Fruit fly (Drosophila melanogaster) whole organism, embryonic: ENCODE measurements around the gene wb.

Source experiments
- CG12155 ChIP-seq: fragments of 200-800 bp; sonication (Bioruptor generic); optimal IDR thresholded peaks from 3 replicates; lab custom pipeline; 2016; ENCODE audit warnings: missing biosample characterization, missing genetic modification characterization
- CG17359 ChIP-seq: fragments of 200-800 bp; sonication (Bioruptor generic); optimal IDR thresholded peaks from 3 replicates; lab custom pipeline; 2018; ENCODE audit warnings: missing biosample characterization, mild to moderate bottlenecking, missing genetic modification characterization, moderate library complexity
- CG31224 ChIP-seq: fragments of 200-800 bp; sonication (Bioruptor generic); IDR thresholded peaks from 2 replicates; pipeline ENCODE4 v1.3.6; 2022; ENCODE audit warnings: missing biosample characterization, missing genetic modification characterization
- Ets97D ChIP-seq: fragments of 200-800 bp; sonication (Bioruptor generic); optimal IDR thresholded peaks from 3 replicates; lab custom pipeline; 2016; ENCODE audit warnings: missing biosample characterization, missing genetic modification characterization
- Ptx1 ChIP-seq: fragments of 200-800 bp; sonication (Bioruptor generic); IDR thresholded peaks from 2 replicates; pipeline ENCODE4 v1.3.6; 2022; ENCODE audit warnings: missing biosample characterization, missing genetic modification characterization
- Trl ChIP-seq, 3 experiments: fragments of >200 bp in 2 of 3; fragments of 200-800 bp in 1 of 3; sonication (Bioruptor generic) in 1 of 3; optimal IDR thresholded peaks; 2 replicates in 1 of 3; 3 replicates in 2 of 3; lab custom pipeline; 2016 to 2017; ENCODE audit warnings: missing biosample characterization in 1 of 3, missing genetic modification characterization in 1 of 3
- jigr1 ChIP-seq: fragments of 200-800 bp; sonication (Bioruptor generic); IDR thresholded peaks from 3 replicates; pipeline ENCODE4 v1.3.6; 2022; ENCODE audit warnings: missing biosample characterization, missing genetic modification characterization
- row ChIP-seq: fragments of 200-800 bp; sonication (Bioruptor generic); IDR thresholded peaks from 3 replicates; pipeline ENCODE4 v1.3.6; 2022; ENCODE audit warnings: missing biosample characterization, missing genetic modification characterization
- sisA ChIP-seq: fragments of 200-800 bp; sonication (Bioruptor generic); IDR thresholded peaks from 2 replicates; pipeline ENCODE4 v1.3.6; 2022; ENCODE audit warnings: missing biosample characterization, missing genetic modification characterization
- tgo ChIP-seq: fragments of 200-800 bp; sonication (Bioruptor generic); IDR thresholded peaks from 3 replicates; pipeline ENCODE4 v1.3.6; 2022; ENCODE audit warnings: missing biosample characterization, missing genetic modification characterization
- tll ChIP-seq, 2 experiments: fragments of 200-800 bp in 1 of 2; fragments of >200 bp in 1 of 2; sonication (Bioruptor generic) in 1 of 2; optimal IDR thresholded peaks; 2 replicates each; lab custom pipeline; 2017 to 2019; ENCODE audit warnings: missing biosample characterization in 2 of 2, missing genetic modification characterization in 2 of 2, mild to moderate bottlenecking in 1 of 2, moderate library complexity in 1 of 2

DNA sequence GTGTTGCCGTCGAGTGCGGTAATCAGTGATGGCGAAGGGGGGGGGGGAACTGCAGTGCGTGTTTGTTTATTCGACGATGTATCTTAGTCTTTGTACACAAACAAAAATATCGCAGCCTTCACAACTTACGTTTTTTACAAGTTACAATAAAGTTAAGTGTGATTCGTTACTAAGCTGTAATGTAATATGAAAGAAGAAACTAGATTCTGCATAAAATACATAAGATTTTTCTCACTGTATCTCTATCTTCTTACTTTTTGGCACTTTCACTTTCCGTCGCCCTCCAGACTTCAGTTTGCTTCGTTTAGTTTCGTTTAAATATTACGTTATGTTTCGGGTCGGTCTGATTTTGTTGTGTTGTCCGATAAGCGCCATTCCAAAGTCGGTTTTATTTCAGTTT lies 17.3 kb upstream of the wb start:
- TF ChIP-seq Trl (optimal IDR thresholded peaks at IDR 0.05; lab: Kevin White, UChicago), result no peak
- no peak for TF ChIP-seq Trl (GFP tag; optimal IDR thresholded peaks at IDR 0.05; lab: Kevin White, UChicago)
- peak; percentile 35; the same call in 1 of the 3 replicates for TF ChIP-seq tgo (GFP tag; lab: Robert Waterston, UW)
- peak; percentile 27; the same call in 1 of the 3 replicates for TF ChIP-seq jigr1 (GFP tag; lab: Robert Waterston, UW)
- peak; percentile 70 for TF ChIP-seq sisA (GFP tag; lab: Robert Waterston, UW)
- TF ChIP-seq Ets97D (GFP tag; lab: Kevin White, UChicago), result no peak
- peak; percentile 65 for TF ChIP-seq CG17359 (tag; lab: Kevin White, UChicago)
- peak; percentile 57 for TF ChIP-seq Ptx1
- TF ChIP-seq CG31224 (GFP tag; lab: Robert Waterston, UW), result no peak
- no peak for TF ChIP-seq CG12155 (GFP tag; lab: Kevin White, UChicago)
- TF ChIP-seq row (GFP tag; lab: Robert Waterston, UW), result peak; percentile 60
- no peak for TF ChIP-seq tll (GFP tag; optimal IDR thresholded peaks at IDR 0.05; lab: Kevin White, UChicago)
